Fruit fly (Drosophila melanogaster) whole organism: ENCODE results near the gene CG45071.

ENCODE experiments used
- CG8478 ChIP-seq: fragments of >200 bp; optimal IDR thresholded peaks from 2 replicates; lab custom pipeline; 2018; ENCODE audit warnings: inconsistent platforms
- Dll ChIP-seq: fragments of >200 bp; optimal IDR thresholded peaks from 2 replicates; lab custom pipeline; 2017
- EcR ChIP-seq, 2 experiments: fragments of >200 bp; optimal IDR thresholded peaks; 2 replicates each; lab custom pipeline; 2017; ENCODE audit warnings: missing biosample characterization in 2 of 2, missing genetic modification characterization in 2 of 2, missing genetic modification reagents in 2 of 2
- pan ChIP-seq: fragments of >200 bp; optimal IDR thresholded peaks from 2 replicates; lab custom pipeline; 2017
- psq ChIP-seq: fragments of >200 bp; optimal IDR thresholded peaks from 2 replicates; lab custom pipeline; 2017
- usp ChIP-seq: fragments of >200 bp; optimal IDR thresholded peaks from 2 replicates; lab custom pipeline; 2017; ENCODE audit warnings: missing biosample characterization, missing genetic modification characterization, mixed read lengths

CG45071 gene

DNA sequence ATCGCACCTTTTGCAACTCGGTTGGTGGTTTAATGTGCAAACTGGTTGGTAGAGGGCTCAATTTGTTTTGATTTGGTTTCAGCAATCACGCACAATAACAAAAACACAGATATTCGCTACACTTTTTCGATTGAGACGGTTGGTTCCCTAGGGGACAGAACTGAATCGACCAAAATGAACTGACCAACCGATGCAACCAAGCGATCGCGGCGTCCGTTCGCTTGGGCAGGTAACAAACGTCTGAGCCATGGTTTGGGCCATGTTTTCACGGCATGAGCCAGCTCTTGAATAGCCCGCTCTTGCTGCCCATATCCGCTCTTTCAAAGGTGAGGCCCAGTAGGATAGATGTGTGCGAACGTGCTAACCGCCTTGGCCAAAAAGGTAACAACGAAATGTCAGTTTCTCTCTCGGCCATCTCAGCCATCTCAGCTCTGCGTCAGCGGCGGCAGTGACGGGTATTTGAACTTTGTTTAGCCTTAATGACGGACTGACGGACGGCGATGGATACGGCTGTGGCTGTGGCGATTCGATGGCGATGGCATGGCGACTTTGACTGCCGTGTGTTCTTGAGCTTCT lies 19.5 kb downstream of the CG45071 start, which contains the start of gene CG16959:
Gene CG16959, minus strand, starts transcription at position 245 of the 576 bp plus-strand sequence.
- TF ChIP-seq Dll (lab: Kevin White, UChicago), result no peak
- peak in 1 of 2 experiments; percentile 49 for TF ChIP-seq EcR (GFP tag; optimal IDR thresholded peaks at IDR 0.05; lab: Kevin White, UChicago)
- no peak for TF ChIP-seq CG8478 (lab: Kevin White, UChicago)

DNA sequence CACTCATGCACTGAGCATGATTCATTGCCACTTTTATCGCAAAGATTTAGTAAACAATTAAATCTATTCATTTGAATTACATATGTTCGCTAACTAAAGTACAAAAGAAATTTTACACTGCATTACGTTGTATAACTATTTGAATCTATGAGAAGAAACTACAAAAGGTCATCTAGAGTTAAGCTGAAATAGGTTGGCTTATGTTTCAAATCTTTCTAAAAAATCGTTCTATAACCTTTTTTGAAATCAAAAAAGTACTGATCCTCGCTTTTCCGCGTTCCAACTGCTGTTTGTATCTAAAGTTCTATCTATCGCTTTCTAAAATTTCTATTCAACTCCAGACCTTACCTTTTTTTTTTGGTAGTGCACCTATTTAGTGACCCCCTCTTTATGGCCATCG lies 20.0 kb downstream of the CG45071 start:
- no peak for TF ChIP-seq pan (lab: Kevin White, UChicago)
- TF ChIP-seq EcR (GFP tag; optimal IDR thresholded peaks at IDR 0.05; lab: Kevin White, UChicago), result no peak
- TF ChIP-seq usp, result no peak
- TF ChIP-seq CG8478 (lab: Kevin White, UChicago), result no peak
- TF ChIP-seq Dll (lab: Kevin White, UChicago), result no peak
- TF ChIP-seq psq (lab: Kevin White, UChicago), result no peak

DNA sequence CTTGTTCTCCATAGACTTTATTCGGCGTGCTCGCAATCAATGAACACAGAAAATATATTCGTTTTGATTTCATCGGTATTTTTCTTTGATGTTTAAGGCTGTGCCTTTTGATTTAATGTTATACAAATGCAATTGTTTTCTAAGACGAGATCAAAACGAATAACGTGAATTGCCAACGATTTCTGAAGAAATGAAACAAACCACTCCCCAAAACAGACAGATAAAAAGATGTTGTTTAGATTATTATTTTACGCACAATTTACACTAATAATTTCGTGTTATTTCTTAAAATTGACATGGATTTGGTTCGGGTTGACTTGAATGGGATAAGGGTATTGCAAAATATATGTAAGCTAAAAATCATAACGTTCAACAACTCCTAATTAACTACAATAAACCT lies 25.6 kb downstream of the CG45071 start, which contains the start of gene CG13457:
Gene CG13457, minus strand, starts transcription at position 101 of the 400 bp plus-strand sequence.
- TF ChIP-seq pan (lab: Kevin White, UChicago), result no peak
- TF ChIP-seq psq (lab: Kevin White, UChicago), result no peak
- TF ChIP-seq CG8478 (lab: Kevin White, UChicago), result no peak
- TF ChIP-seq EcR (GFP tag; optimal IDR thresholded peaks at IDR 0.05; lab: Kevin White, UChicago), result no peak
- TF ChIP-seq Dll (lab: Kevin White, UChicago), result no peak
- TF ChIP-seq usp, result no peak

DNA sequence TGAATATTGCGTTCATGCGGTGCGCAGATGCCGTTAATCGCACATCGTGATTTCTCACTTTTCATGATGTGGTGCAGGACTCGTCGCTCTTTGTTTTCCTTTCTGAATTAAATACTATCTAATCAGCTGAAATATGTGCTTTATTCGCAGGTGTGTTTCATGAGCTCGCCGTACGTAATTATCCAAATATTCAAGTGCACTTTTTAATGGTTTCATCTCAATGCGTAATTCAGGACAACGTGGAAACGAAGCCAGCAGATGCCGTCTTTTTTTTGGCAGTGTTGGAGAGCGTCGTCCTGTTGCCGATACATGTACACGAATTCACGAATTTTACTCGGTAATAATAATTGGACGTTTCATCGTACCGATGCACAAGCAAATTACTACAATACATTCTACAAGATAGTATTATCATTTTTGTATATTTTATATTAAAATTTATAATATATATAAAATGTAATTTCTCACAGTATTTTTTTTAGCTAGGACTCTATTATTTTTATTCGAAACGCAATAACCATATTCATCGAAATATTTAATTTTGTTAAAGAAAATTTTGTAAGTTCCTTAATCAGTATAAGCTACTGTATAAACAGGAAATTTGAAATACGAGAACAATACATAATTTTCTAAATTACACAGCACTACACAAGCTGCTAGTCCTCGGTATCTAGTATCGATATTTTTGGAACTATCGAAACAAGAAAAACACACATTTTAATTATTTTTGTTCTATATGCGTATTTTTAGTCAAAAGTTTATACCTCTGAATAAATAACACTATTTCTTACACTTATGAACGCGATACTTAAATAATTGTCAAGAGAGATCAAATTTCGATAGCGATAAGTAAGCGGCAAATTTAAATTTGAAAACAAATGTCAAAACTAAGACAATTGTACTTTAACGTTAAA lies 31.2 kb downstream of the CG45071 start, which contains the start of gene CG12316:
Gene CG12316, minus strand, starts transcription at position 276 of the 914 bp plus-strand sequence.
- TF ChIP-seq pan (lab: Kevin White, UChicago) (no peak), usp (no peak), CG8478 (lab: Kevin White, UChicago) (no peak), EcR (GFP tag; optimal IDR thresholded peaks at IDR 0.05; lab: Kevin White, UChicago) (no peak), Dll (lab: Kevin White, UChicago) (no peak), psq (lab: Kevin White, UChicago) (no peak)

DNA sequence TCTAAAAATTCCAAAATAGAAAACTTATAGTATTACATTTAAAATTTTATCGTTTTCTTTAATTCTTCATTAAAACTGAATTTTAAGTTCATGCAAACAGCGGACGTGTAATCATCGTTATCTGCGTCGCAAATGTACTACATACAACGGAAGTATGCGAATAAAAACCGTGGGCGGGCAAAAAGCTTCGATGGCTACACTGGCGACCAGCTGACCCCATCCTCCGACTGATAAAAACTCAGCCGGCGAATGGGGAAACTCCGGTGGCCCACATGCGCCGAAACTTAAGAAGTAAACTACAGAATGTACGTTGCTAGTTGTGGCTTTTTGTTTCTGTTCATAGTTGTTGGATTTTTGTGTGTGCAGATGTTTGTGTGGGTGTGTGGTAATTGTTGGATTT lies 32.1 kb downstream of the CG45071 start:
- no peak for TF ChIP-seq EcR (GFP tag; optimal IDR thresholded peaks at IDR 0.05; lab: Kevin White, UChicago)
- TF ChIP-seq CG8478 (lab: Kevin White, UChicago), result no peak
- TF ChIP-seq Dll (lab: Kevin White, UChicago), result no peak
- no peak for TF ChIP-seq psq (lab: Kevin White, UChicago)
- TF ChIP-seq usp, result no peak
- TF ChIP-seq pan (lab: Kevin White, UChicago), result no peak

DNA sequence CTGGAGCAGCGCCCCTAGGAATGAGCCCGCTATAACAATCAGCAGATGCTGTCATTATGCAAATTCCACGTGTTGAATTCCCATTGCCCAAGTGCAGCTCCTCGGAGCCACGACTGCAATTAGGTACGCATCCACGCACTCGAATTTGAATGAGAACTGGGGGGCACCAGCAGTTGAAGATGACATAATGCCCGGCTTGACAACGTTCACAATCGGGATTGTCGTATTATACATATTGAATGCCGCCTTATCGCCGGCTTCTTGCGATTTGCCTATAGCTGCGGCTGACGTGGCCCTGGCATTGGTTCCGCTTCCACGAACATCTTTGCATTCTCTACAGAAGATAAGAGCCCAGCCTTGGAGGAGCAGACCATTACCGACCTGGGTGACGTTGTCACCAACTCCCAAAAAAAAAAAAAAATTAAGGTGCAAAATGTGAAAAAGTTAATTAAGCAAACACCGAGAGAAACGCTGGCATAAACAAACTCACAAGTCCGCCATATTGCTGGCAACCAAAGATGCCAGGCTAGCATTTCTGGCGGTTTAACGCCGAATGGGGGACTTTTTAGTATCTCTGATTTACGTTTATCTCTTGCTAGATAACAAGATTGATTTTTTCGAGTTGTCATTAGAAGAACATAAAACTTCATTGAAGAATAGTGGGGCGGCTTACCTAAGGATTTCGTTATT lies 34.7 kb downstream of the CG45071 start:
- TF ChIP-seq Dll (lab: Kevin White, UChicago), result no peak
- no peak for TF ChIP-seq psq (lab: Kevin White, UChicago)
- no peak for TF ChIP-seq usp
- no peak for TF ChIP-seq EcR (GFP tag; optimal IDR thresholded peaks at IDR 0.05; lab: Kevin White, UChicago)
- TF ChIP-seq pan (lab: Kevin White, UChicago), result no peak

DNA sequence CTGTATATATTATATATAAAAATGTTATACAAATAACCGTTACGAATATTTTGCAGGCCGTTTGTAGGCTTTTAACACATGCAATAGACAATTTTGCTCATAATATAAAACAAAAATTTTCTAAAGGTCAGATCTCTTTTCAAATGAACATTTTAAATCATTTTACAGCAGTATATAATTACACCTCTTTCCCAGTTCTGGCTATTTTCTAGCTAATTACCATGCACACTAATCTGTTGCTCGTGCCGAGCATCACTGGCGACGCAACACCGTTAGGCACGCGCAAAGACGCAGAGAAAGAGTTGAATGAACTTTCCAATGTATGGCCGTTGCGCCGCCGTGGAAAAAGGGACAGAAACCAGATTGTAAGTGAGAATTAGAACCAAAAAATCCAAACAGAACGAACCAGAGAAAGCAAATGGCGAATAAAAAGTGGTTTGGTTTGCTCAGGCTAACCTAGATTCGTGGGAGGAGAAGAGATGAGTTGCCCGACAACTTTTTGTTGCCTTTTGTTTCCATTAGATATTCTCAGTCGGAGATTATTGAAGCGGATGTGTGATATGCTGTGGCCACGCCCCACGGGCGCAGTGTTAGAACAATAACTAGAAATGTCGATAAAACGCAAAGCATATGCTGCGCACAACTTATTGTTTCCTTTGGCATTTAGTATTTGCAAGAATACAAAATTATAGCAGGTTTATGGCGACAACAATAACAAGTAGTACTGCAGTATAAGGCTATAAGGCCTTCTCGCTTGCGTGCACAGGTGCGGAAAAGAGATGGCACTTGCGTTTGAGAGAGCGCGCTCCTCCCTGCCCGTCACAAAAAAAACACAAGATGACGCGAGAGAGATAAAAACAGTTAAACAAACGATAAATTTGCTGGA lies 35.7 kb downstream of the CG45071 start:
- TF ChIP-seq CG8478 (lab: Kevin White, UChicago), result peak; percentile 4
- no peak for TF ChIP-seq pan (lab: Kevin White, UChicago)
- no peak for TF ChIP-seq Dll (lab: Kevin White, UChicago)
- TF ChIP-seq usp, result no peak
- no peak for TF ChIP-seq psq (lab: Kevin White, UChicago)
- peak; percentile 67 to 92 for TF ChIP-seq EcR (GFP tag; optimal IDR thresholded peaks at IDR 0.05; lab: Kevin White, UChicago)

DNA sequence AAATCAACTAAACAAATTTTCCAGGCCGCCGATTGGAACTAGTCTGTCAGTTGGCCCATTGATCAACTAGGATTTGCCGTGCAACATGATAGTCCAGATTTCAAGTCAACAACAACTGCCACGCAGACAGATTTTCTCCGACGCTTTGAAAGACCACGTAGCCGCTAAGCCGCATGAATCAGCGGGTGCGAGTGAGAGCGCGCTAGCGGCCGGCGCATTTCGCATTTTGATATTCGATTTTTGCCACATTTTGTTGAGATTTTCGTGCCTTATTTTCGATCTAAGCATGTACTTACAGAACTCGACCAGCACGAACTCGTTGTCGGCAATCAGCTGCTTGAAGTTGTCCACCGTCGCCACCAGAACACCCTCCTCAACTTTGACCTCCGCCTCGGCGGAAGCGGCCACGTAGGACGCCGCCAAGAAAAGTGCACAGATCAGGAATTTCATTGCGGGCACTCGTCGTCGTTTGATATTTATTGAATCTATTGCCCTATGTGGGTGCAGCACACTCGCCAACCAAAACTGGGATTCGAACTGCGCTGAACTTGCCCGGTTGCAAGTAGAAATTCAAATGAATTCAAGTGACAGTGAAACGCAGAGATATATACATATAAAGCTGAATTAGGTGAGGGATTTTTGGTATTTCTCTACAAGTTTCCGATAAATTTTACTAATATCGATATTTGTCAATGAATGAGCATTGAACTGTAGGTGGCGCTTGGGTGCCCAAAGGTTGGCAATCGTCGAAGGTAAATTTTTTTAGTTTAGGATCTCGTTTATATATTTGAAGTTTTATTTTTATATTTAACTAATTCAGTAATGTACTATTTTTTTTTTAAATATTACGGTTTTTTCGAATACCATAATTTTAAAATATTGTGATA lies 36.6 kb downstream of the CG45071 start, which contains the start of gene Pdi:
Gene Pdi, minus strand, starts transcription at position 837 of the 887 bp plus-strand sequence.
- TF ChIP-seq EcR (GFP tag; optimal IDR thresholded peaks at IDR 0.05; lab: Kevin White, UChicago) (peak in 1 of 2 experiments; percentile 12), CG8478 (lab: Kevin White, UChicago) (no peak), pan (lab: Kevin White, UChicago) (no peak), psq (lab: Kevin White, UChicago) (no peak), Dll (lab: Kevin White, UChicago) (no peak), usp (no peak)

DNA sequence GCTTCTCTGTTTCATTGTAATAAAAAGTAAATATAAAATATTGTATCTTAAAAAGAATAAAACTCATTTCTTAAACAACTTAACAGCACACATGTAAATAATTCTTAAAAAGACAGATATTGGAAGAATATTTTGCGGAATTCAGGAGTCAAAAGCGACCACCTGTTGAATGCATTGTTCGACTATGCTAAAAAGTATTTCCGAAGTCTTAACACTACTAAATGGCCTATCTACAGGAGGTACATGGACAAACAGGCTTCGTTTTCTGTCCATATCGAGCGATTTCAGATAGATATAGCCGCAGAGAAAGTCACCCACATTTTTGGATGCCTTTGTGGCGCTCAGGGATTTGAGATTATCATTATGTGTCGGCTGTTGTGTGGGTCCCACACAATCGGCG lies 37.4 kb downstream of the CG45071 start:
- TF ChIP-seq pan (lab: Kevin White, UChicago) (no peak), psq (lab: Kevin White, UChicago) (no peak), usp (no peak), EcR (GFP tag; optimal IDR thresholded peaks at IDR 0.05; lab: Kevin White, UChicago) (no peak), CG8478 (lab: Kevin White, UChicago) (no peak), Dll (lab: Kevin White, UChicago) (no peak)
